Fruit fly (Drosophila melanogaster) whole organism, embryonic: ENCODE measurements around the gene Ldsdh1.

Experiments
- CG10431 ChIP-seq: fragments of 200-800 bp; sonication (Bioruptor generic); optimal IDR thresholded peaks from 3 replicates; lab custom pipeline; 2018; ENCODE audit warnings: missing biosample characterization, mild to moderate bottlenecking, missing genetic modification characterization
- CG11504 ChIP-seq: fragments of 200-800 bp; sonication (Bioruptor generic); optimal IDR thresholded peaks from 3 replicates; lab custom pipeline; 2019; ENCODE audit warnings: missing biosample characterization, mild to moderate bottlenecking, missing genetic modification characterization, moderate library complexity
- CG12219 ChIP-seq: fragments of 200-800 bp; sonication (Bioruptor generic); optimal IDR thresholded peaks from 3 replicates; lab custom pipeline; 2018; ENCODE audit warnings: missing biosample characterization, mild to moderate bottlenecking, missing genetic modification characterization
- CG12744 ChIP-seq: fragments of 200-800 bp; sonication (Bioruptor generic); optimal IDR thresholded peaks from 2 replicates; lab custom pipeline; 2016; ENCODE audit warnings: missing biosample characterization, missing genetic modification characterization
- CG1602 ChIP-seq: fragments of 200-800 bp; sonication (Bioruptor generic); optimal IDR thresholded peaks from 3 replicates; lab custom pipeline; 2016; ENCODE audit warnings: missing biosample characterization, missing genetic modification characterization
- CG16813 ChIP-seq: fragments of 200-800 bp; sonication (Bioruptor generic); IDR thresholded peaks from 3 replicates; pipeline ENCODE4 v1.3.6; 2022; ENCODE audit warnings: missing biosample characterization, missing genetic modification characterization; ENCODE audit not compliant: partially characterized antibody
- CG17385 ChIP-seq: fragments of 200-800 bp; sonication (Bioruptor generic); optimal IDR thresholded peaks from 3 replicates; lab custom pipeline; 2018; ENCODE audit warnings: missing biosample characterization, mild to moderate bottlenecking, missing genetic modification characterization
- CG2116 ChIP-seq: fragments of 200-800 bp; sonication (Bioruptor generic); optimal IDR thresholded peaks from 3 replicates; lab custom pipeline; 2018; ENCODE audit warnings: missing biosample characterization, mild to moderate bottlenecking, missing genetic modification characterization
- CG2120 ChIP-seq: fragments of 200-800 bp; sonication (Bioruptor generic); optimal IDR thresholded peaks from 3 replicates; lab custom pipeline; 2016; ENCODE audit warnings: missing biosample characterization, missing genetic modification characterization
- CG2199 ChIP-seq: fragments of 200-800 bp; sonication (Bioruptor generic); IDR thresholded peaks from 3 replicates; pipeline ENCODE4 v1.3.6; 2022; ENCODE audit warnings: missing biosample characterization, missing genetic modification characterization
- CG30431 ChIP-seq: fragments of 200-800 bp; sonication (Bioruptor generic); optimal IDR thresholded peaks from 2 replicates; lab custom pipeline; 2017; ENCODE audit warnings: missing biosample characterization, missing genetic modification characterization
- CG34422 ChIP-seq: fragments of 200-800 bp; sonication (Bioruptor generic); IDR thresholded peaks from 3 replicates; pipeline ENCODE4 v1.3.6; 2022; ENCODE audit warnings: missing biosample characterization, missing genetic modification characterization
- CG3838 ChIP-seq: fragments of 200-800 bp; sonication (Bioruptor generic); optimal IDR thresholded peaks from 3 replicates; lab custom pipeline; 2016; ENCODE audit warnings: missing biosample characterization, missing genetic modification characterization
- CG7786 ChIP-seq: fragments of 200-800 bp; sonication (Bioruptor generic); optimal IDR thresholded peaks from 2 replicates; lab custom pipeline; 2016; ENCODE audit warnings: missing biosample characterization, missing genetic modification characterization
- CG9797 ChIP-seq: fragments of 200-800 bp; sonication (Bioruptor generic); optimal IDR thresholded peaks from 3 replicates; lab custom pipeline; 2018; ENCODE audit warnings: missing biosample characterization, mild to moderate bottlenecking, missing genetic modification characterization
- Hey ChIP-seq: fragments of 200-800 bp; sonication (Bioruptor generic); optimal IDR thresholded peaks from 3 replicates; lab custom pipeline; 2018; ENCODE audit warnings: missing biosample characterization, mild to moderate bottlenecking, missing genetic modification characterization
- Jarid2 ChIP-seq: fragments of 200-800 bp; sonication (Bioruptor generic); optimal IDR thresholded peaks from 3 replicates; lab custom pipeline; 2017; ENCODE audit warnings: mild to moderate bottlenecking, missing biosample characterization, missing genetic modification reagents, missing genetic modification characterization
- Lhr ChIP-seq: fragments of 200-800 bp; sonication (Bioruptor generic); optimal IDR thresholded peaks from 3 replicates; lab custom pipeline; 2017; ENCODE audit warnings: mild to moderate bottlenecking, missing biosample characterization, missing genetic modification reagents, missing genetic modification characterization
- Mrtf ChIP-seq: fragments of 200-800 bp; sonication (Bioruptor generic); IDR thresholded peaks from 3 replicates; pipeline ENCODE4 v1.3.6; 2022; ENCODE audit warnings: missing biosample characterization, missing genetic modification characterization
- Optix ChIP-seq: fragments of 200-800 bp; sonication (Bioruptor generic); IDR thresholded peaks from 3 replicates; pipeline ENCODE4 v1.3.6; 2022; ENCODE audit warnings: missing biosample characterization, missing genetic modification characterization
- Pdp1 ChIP-seq, 2 experiments: fragments of 200-800 bp; sonication (Bioruptor generic); optimal IDR thresholded peaks; 3 replicates each; lab custom pipeline; 2016; ENCODE audit warnings: missing biosample characterization in 2 of 2, missing genetic modification characterization in 2 of 2, mild to moderate bottlenecking in 1 of 2, moderate library complexity in 1 of 2
- Sox100B ChIP-seq: fragments of 200-800 bp; sonication (Bioruptor generic); optimal IDR thresholded peaks from 3 replicates; lab custom pipeline; 2018; ENCODE audit warnings: missing biosample characterization, mild to moderate bottlenecking, missing genetic modification characterization
- Trl ChIP-seq, 3 experiments: fragments of >200 bp in 2 of 3; fragments of 200-800 bp in 1 of 3; sonication (Bioruptor generic) in 1 of 3; optimal IDR thresholded peaks; 2 replicates in 1 of 3; 3 replicates in 2 of 3; lab custom pipeline; 2016 to 2017; ENCODE audit warnings: missing biosample characterization in 1 of 3, missing genetic modification characterization in 1 of 3
- Vsx1 ChIP-seq: fragments of 200-800 bp; sonication (Bioruptor generic); optimal IDR thresholded peaks from 2 replicates; lab custom pipeline; 2017; ENCODE audit warnings: missing biosample characterization, mild to moderate bottlenecking, missing genetic modification characterization, missing genetic modification reagents
- ab ChIP-seq: fragments of 200-800 bp; sonication (Bioruptor generic); optimal IDR thresholded peaks from 2 replicates; lab custom pipeline; 2016; ENCODE audit warnings: missing biosample characterization, missing genetic modification characterization
- bab2 ChIP-seq: fragments of 200-800 bp; sonication (Bioruptor generic); optimal IDR thresholded peaks from 2 replicates; lab custom pipeline; 2016; ENCODE audit warnings: missing biosample characterization, missing genetic modification characterization
- chn ChIP-seq: fragments of 200-800 bp; sonication (Bioruptor generic); optimal IDR thresholded peaks from 2 replicates; lab custom pipeline; 2016; ENCODE audit warnings: missing biosample characterization, missing genetic modification characterization
- crol ChIP-seq: fragments of 200-800 bp; sonication (Bioruptor generic); IDR thresholded peaks from 2 replicates; pipeline ENCODE4 v1.3.6; 2022; ENCODE audit warnings: missing biosample characterization, missing genetic modification characterization
- dati ChIP-seq: fragments of 200-800 bp; sonication (Bioruptor generic); IDR thresholded peaks from 2 replicates; pipeline ENCODE4 v1.3.6; 2022; ENCODE audit warnings: missing biosample characterization, missing genetic modification characterization
- dmrt11E ChIP-seq: fragments of 200-800 bp; sonication (Bioruptor generic); optimal IDR thresholded peaks from 3 replicates; lab custom pipeline; 2018; ENCODE audit warnings: missing biosample characterization, mild to moderate bottlenecking, missing genetic modification characterization, moderate library complexity
- dmrt99B ChIP-seq: fragments of 200-800 bp; sonication (Bioruptor generic); optimal IDR thresholded peaks from 2 replicates; lab custom pipeline; 2018; ENCODE audit warnings: missing biosample characterization, mild to moderate bottlenecking, missing genetic modification characterization, moderate library complexity
- dysf ChIP-seq: fragments of 200-800 bp; sonication (Bioruptor generic); IDR thresholded peaks from 3 replicates; pipeline ENCODE4 v1.3.6; 2022; ENCODE audit warnings: missing biosample characterization, missing genetic modification characterization
- gsb ChIP-seq: fragments of 200-800 bp; sonication (Bioruptor generic); IDR thresholded peaks from 2 replicates; pipeline ENCODE4 v1.3.6; 2022; ENCODE audit warnings: missing biosample characterization, missing genetic modification characterization
- hb ChIP-seq: fragments of 200-800 bp; sonication (Bioruptor generic); IDR thresholded peaks from 3 replicates; pipeline ENCODE4 v1.3.6; 2022; ENCODE audit warnings: missing biosample characterization, missing genetic modification characterization; ENCODE audit not compliant: partially characterized antibody
- hkb ChIP-seq, 2 experiments: fragments of 200-800 bp in 1 of 2; fragments of >200 bp in 1 of 2; sonication (Bioruptor generic) in 1 of 2; IDR thresholded peaks in 1 of 2; optimal IDR thresholded peaks in 1 of 2; 2 replicates each; pipeline versions ENCODE4 v1.3.6 to Lab custom; 2017 to 2022; ENCODE audit warnings: missing biosample characterization in 1 of 2, missing genetic modification characterization in 1 of 2
- insv ChIP-seq, 2 experiments: fragments of 200-800 bp; sonication (Bioruptor generic); optimal IDR thresholded peaks; 3 replicates each; lab custom pipeline; 2016 to 2018; ENCODE audit warnings: missing biosample characterization in 2 of 2, missing genetic modification characterization in 2 of 2
- jing ChIP-seq: fragments of 200-800 bp; sonication (Bioruptor generic); optimal IDR thresholded peaks from 2 replicates; lab custom pipeline; 2018; ENCODE audit warnings: missing biosample characterization, mild to moderate bottlenecking, missing genetic modification characterization
- ken ChIP-seq: fragments of 200-800 bp; sonication (Bioruptor generic); IDR thresholded peaks from 3 replicates; pipeline ENCODE4 v1.3.6; 2022; ENCODE audit warnings: missing biosample characterization, missing genetic modification characterization
- luna ChIP-seq: fragments of 200-800 bp; sonication (Bioruptor generic); optimal IDR thresholded peaks from 2 replicates; lab custom pipeline; 2016; ENCODE audit warnings: missing biosample characterization, missing genetic modification characterization
- mam ChIP-seq: fragments of 200-800 bp; sonication (Bioruptor generic); optimal IDR thresholded peaks from 3 replicates; lab custom pipeline; 2016; ENCODE audit warnings: missing biosample characterization, missing genetic modification characterization
- nau ChIP-seq: fragments of 200-800 bp; sonication (Bioruptor generic); optimal IDR thresholded peaks from 3 replicates; lab custom pipeline; 2017; ENCODE audit warnings: missing biosample characterization, mild to moderate bottlenecking, missing genetic modification characterization, missing genetic modification reagents
- nerfin-2 ChIP-seq: fragments of 200-800 bp; sonication (Bioruptor generic); IDR thresholded peaks from 2 replicates; pipeline ENCODE4 v1.3.6; 2022; ENCODE audit warnings: missing biosample characterization, missing genetic modification characterization; ENCODE audit not compliant: partially characterized antibody
- pita ChIP-seq: fragments of 200-800 bp; sonication (Bioruptor generic); optimal IDR thresholded peaks from 2 replicates; lab custom pipeline; 2017; ENCODE audit warnings: missing biosample characterization, mild to moderate bottlenecking, missing genetic modification characterization
- repo ChIP-seq: fragments of 200-800 bp; sonication (Bioruptor generic); optimal IDR thresholded peaks from 2 replicates; lab custom pipeline; 2016; ENCODE audit warnings: missing biosample characterization, missing genetic modification characterization
- rib ChIP-seq: fragments of 200-800 bp; sonication (Bioruptor generic); IDR thresholded peaks from 2 replicates; pipeline ENCODE4 v1.3.6; 2022; ENCODE audit warnings: missing biosample characterization, missing genetic modification characterization
- sna ChIP-seq: fragments of 200-800 bp; sonication (Bioruptor generic); IDR thresholded peaks from 2 replicates; pipeline ENCODE4 v1.3.6; 2022; ENCODE audit warnings: missing biosample characterization, missing genetic modification characterization; ENCODE audit not compliant: partially characterized antibody
- stc ChIP-seq: fragments of 200-800 bp; sonication (Bioruptor generic); IDR thresholded peaks from 2 replicates; pipeline ENCODE4 v1.3.6; 2022; ENCODE audit warnings: missing biosample characterization, missing genetic modification characterization
- vvl ChIP-seq: fragments of 200-800 bp; sonication (Bioruptor generic); IDR thresholded peaks from 2 replicates; pipeline ENCODE4 v1.3.6; 2022; ENCODE audit warnings: missing biosample characterization, missing genetic modification characterization

Ldsdh1 gene

dm6 chrX:8114476-8115342, 33.3 kb upstream of the Ldsdh1 start (continued):
- no peak for TF ChIP-seq ab (GFP tag; lab: Kevin White, UChicago)
- TF ChIP-seq CG12744 (GFP tag; lab: Kevin White, UChicago) = peak; percentile 57
- TF ChIP-seq CG3838 = no peak
- TF ChIP-seq Pdp1 (GFP tag; optimal IDR thresholded peaks at IDR 0.05; lab: Kevin White, UChicago) = no peak
- TF ChIP-seq dmrt11E (tag; lab: Kevin White, UChicago) = no peak
- peak; percentile 24 for TF ChIP-seq CG1602 (GFP tag; lab: Kevin White, UChicago)
- TF ChIP-seq CG30431 = no peak
- no peak for TF ChIP-seq Vsx1
- no peak; the same call in 2 of the 3 replicates for TF ChIP-seq CG34422 (GFP tag; lab: Robert Waterston, UW)
- TF ChIP-seq CG10431 = no peak
- TF ChIP-seq dmrt99B (tag; lab: Kevin White, UChicago) = peak; percentile 74
- peak; percentile 37 for TF ChIP-seq chn
- TF ChIP-seq bab2 (GFP tag; lab: Kevin White, UChicago) = peak; percentile 39
- TF ChIP-seq CG2116 (GFP tag; lab: Kevin White, UChicago) = peak; percentile 59
- peak; percentile 43; the same call in 1 of the 2 replicates for TF ChIP-seq vvl (GFP tag; lab: Robert Waterston, UW)
- peak; percentile 64 to 94 for TF ChIP-seq insv (GFP tag; optimal IDR thresholded peaks at IDR 0.05; lab: Kevin White, UChicago)
- no peak for TF ChIP-seq Trl (optimal IDR thresholded peaks at IDR 0.05; lab: Kevin White, UChicago)
- no peak for TF ChIP-seq Trl (GFP tag; optimal IDR thresholded peaks at IDR 0.05; lab: Kevin White, UChicago)
- peak; percentile 61 for TF ChIP-seq Sox100B (GFP tag; lab: Kevin White, UChicago)
- peak; percentile 53 for TF ChIP-seq CG12219 (GFP tag; lab: Kevin White, UChicago)
- TF ChIP-seq CG2120 = peak; percentile 83
- TF ChIP-seq CG2199 (GFP tag; lab: Robert Waterston, UW) = no peak
- no peak for TF ChIP-seq Optix
- peak; percentile 13 for TF ChIP-seq nau (GFP tag; lab: Kevin White, UChicago)
- TF ChIP-seq Hey (tag; lab: Kevin White, UChicago) = peak; percentile 19
- TF ChIP-seq dysf (GFP tag; lab: Robert Waterston, UW) = peak; percentile 73
- no peak for TF ChIP-seq dati (GFP tag; lab: Robert Waterston, UW)
- TF ChIP-seq CG9797 (GFP tag; lab: Kevin White, UChicago) = no peak
- peak; percentile 71 for TF ChIP-seq CG17385 (GFP tag; lab: Kevin White, UChicago)
- no peak for TF ChIP-seq jing (GFP tag; lab: Kevin White, UChicago)
- peak; percentile 66 for TF ChIP-seq CG11504 (tag; lab: Kevin White, UChicago)
- TF ChIP-seq rib (GFP tag; lab: Robert Waterston, UW) = no peak
- no peak for TF ChIP-seq sna (GFP tag; lab: Robert Waterston, UW)
- 0 out of 2 replicates have a peak, but pooled peaks have one; percentile 33 for TF ChIP-seq gsb (GFP tag; lab: Robert Waterston, UW)
- peak; percentile 4 for TF ChIP-seq luna (GFP tag; lab: Kevin White, UChicago)
- no peak for TF ChIP-seq Mrtf (GFP tag; lab: Robert Waterston, UW)
- TF ChIP-seq hkb (optimal IDR thresholded peaks at IDR 0.05; lab: Kevin White, UChicago) = no peak
- TF ChIP-seq hkb (GFP tag; IDR thresholded peaks at IDR 0.05; lab: Robert Waterston, UW) = peak; percentile 62; the same call in 1 of the 2 replicates
- peak; percentile 68 for TF ChIP-seq crol (GFP tag; lab: Robert Waterston, UW)
- no peak for TF ChIP-seq ken (GFP tag; lab: Robert Waterston, UW)
- no peak for TF ChIP-seq Lhr (GFP tag; lab: Kevin White, UChicago)
- TF ChIP-seq CG16813 (GFP tag; lab: Robert Waterston, UW) = no peak
- TF ChIP-seq stc (GFP tag; lab: Robert Waterston, UW) = peak; percentile 67
- no peak for TF ChIP-seq pita (GFP tag; lab: Kevin White, UChicago)
- TF ChIP-seq CG7786 (GFP tag; lab: Kevin White, UChicago) = peak; percentile 65
- TF ChIP-seq hb = no peak
- TF ChIP-seq mam (GFP tag; lab: Kevin White, UChicago) = no peak
- peak; percentile 13 for TF ChIP-seq repo
- peak; percentile 25 for TF ChIP-seq Jarid2 (GFP tag; lab: Kevin White, UChicago)
- TF ChIP-seq nerfin-2 (GFP tag; lab: Robert Waterston, UW) = no peak
